Fruit fly (Drosophila melanogaster): ENCODE results near the gene spn-A.

spn-A gene

dm6 chr3R:30058057-30058868, 2.4 kb upstream of the spn-A start, which contains the start of gene sima (continued):
- peak; percentile 48; the same call in 1 of the 2 replicates for TF ChIP-seq chm (GFP tag; IDR thresholded peaks at IDR 0.05)
- peak; percentile 21 for TF ChIP-seq Fer1 (GFP tag; optimal IDR thresholded peaks at IDR 0.05)
- TF ChIP-seq CG11085 (GFP tag; IDR thresholded peaks at IDR 0.05), result no peak
- no peak for TF ChIP-seq CG43689 (GFP tag; IDR thresholded peaks at IDR 0.05)
- TF ChIP-seq CG7963 (GFP tag; IDR thresholded peaks at IDR 0.05; ENCODE audit: partially characterized antibody), result no peak
- no peak for TF ChIP-seq dan (GFP tag; IDR thresholded peaks at IDR 0.05)
- peak; percentile 30 for TF ChIP-seq ttk (GFP tag; IDR thresholded peaks at IDR 0.05)
- peak; percentile 27 for TF ChIP-seq gem (tag; optimal IDR thresholded peaks at IDR 0.05)
- no peak for TF ChIP-seq fd102C (GFP tag; optimal IDR thresholded peaks at IDR 0.05)
- peak; percentile 52 for TF ChIP-seq Dek (tag; optimal IDR thresholded peaks at IDR 0.05)
- no peak for TF ChIP-seq ken (GFP tag; IDR thresholded peaks at IDR 0.05)
- peak; percentile 6 for TF ChIP-seq shn (GFP tag; optimal IDR thresholded peaks at IDR 0.05)
- peak; percentile 47 for TF ChIP-seq CG7839 (tag; optimal IDR thresholded peaks at IDR 0.05)
- TF ChIP-seq HLH4C (GFP tag; IDR thresholded peaks at IDR 0.05; ENCODE audit: partially characterized antibody), result no peak
- peak; percentile 21 for TF ChIP-seq Dp (GFP tag; optimal IDR thresholded peaks at IDR 0.05)
- no peak; the same call in 2 of the 3 replicates for TF ChIP-seq knrl (GFP tag; IDR thresholded peaks at IDR 0.05; ENCODE audit: partially characterized antibody)
- no peak for TF ChIP-seq CG18764 (GFP tag; optimal IDR thresholded peaks at IDR 0.05)
- no peak for TF ChIP-seq Lim3 (GFP tag; IDR thresholded peaks at IDR 0.05)
- peak; percentile 52; the same call in 1 of the 2 replicates for TF ChIP-seq Ptx1 (GFP tag; IDR thresholded peaks at IDR 0.05)
- peak; percentile 27 for TF ChIP-seq p53 (GFP tag; optimal IDR thresholded peaks at IDR 0.05)
- no peak for TF ChIP-seq CG8478 (optimal IDR thresholded peaks at IDR 0.05)
- TF ChIP-seq CG4360 (GFP tag; IDR thresholded peaks at IDR 0.05), result no peak; the same call in 1 of the 2 replicates
- TF ChIP-seq sc (optimal IDR thresholded peaks at IDR 0.05), result no peak
- TF ChIP-seq sc (GFP tag; optimal IDR thresholded peaks at IDR 0.05), result no peak
- TF ChIP-seq NfI (GFP tag; optimal IDR thresholded peaks at IDR 0.05), result no peak
- no peak for TF ChIP-seq CG10959 (GFP tag; IDR thresholded peaks at IDR 0.05)
- TF ChIP-seq CG8924 (tag; optimal IDR thresholded peaks at IDR 0.05), result peak; percentile 55
- no peak for TF ChIP-seq br (optimal IDR thresholded peaks at IDR 0.05)
- TF ChIP-seq CG34422 (GFP tag; IDR thresholded peaks at IDR 0.05), result peak; percentile 12; the same call in 1 of the 3 replicates
- TF ChIP-seq CG13296 (GFP tag; optimal IDR thresholded peaks at IDR 0.05), result peak; percentile 36
- no peak for TF ChIP-seq ac (GFP tag; optimal IDR thresholded peaks at IDR 0.05)
- 0 out of 2 replicates have a peak, but pooled peaks have one; percentile 33 for TF ChIP-seq Taf1 (GFP tag; IDR thresholded peaks at IDR 0.05)
- no peak for TF ChIP-seq kni (GFP tag; optimal IDR thresholded peaks at IDR 0.05)
- no peak for TF ChIP-seq Hmx (GFP tag; optimal IDR thresholded peaks at IDR 0.05)
- no peak for TF ChIP-seq eve (GFP tag; optimal IDR thresholded peaks at IDR 0.05)
- no peak for TF ChIP-seq bsh (GFP tag; optimal IDR thresholded peaks at IDR 0.05)
- peak; percentile 88 for TF ChIP-seq cg (GFP tag; optimal IDR thresholded peaks at IDR 0.05)
- TF ChIP-seq luna (GFP tag; optimal IDR thresholded peaks at IDR 0.05), result peak; percentile 1
- TF ChIP-seq CG10321 (GFP tag; IDR thresholded peaks at IDR 0.05), result no peak
- TF ChIP-seq CG9797 (GFP tag; optimal IDR thresholded peaks at IDR 0.05), result peak; percentile 90
- no peak for TF ChIP-seq bigmax (GFP tag; optimal IDR thresholded peaks at IDR 0.05)
- TF ChIP-seq inv (GFP tag; IDR thresholded peaks at IDR 0.05; ENCODE audit: partially characterized antibody), result no peak
- TF ChIP-seq CG32532 (GFP tag; IDR thresholded peaks at IDR 0.05), result peak; percentile 61
- no peak for TF ChIP-seq CG7786 (GFP tag; optimal IDR thresholded peaks at IDR 0.05)
- TF ChIP-seq D19A (tag; optimal IDR thresholded peaks at IDR 0.05), result peak; percentile 75
- no peak for TF ChIP-seq Spps (tag; optimal IDR thresholded peaks at IDR 0.05)
- TF ChIP-seq dpn (GFP tag; optimal IDR thresholded peaks at IDR 0.05), result peak; percentile 29 to 53
- no peak for TF ChIP-seq CG4707 (GFP tag; optimal IDR thresholded peaks at IDR 0.05)
- TF ChIP-seq Hr39 (optimal IDR thresholded peaks at IDR 0.05), result no peak
- TF ChIP-seq ase (GFP tag; IDR thresholded peaks at IDR 0.05), result no peak
- no peak for TF ChIP-seq fd64A (GFP tag; optimal IDR thresholded peaks at IDR 0.05)
